Fruit fly (Drosophila melanogaster) whole organism, embryonic: ENCODE results near the gene CG6843.

ENCODE experiments used
- BtbVII ChIP-seq: fragments of 200-800 bp; sonication (Bioruptor generic); optimal IDR thresholded peaks from 3 replicates; lab custom pipeline; 2017; ENCODE audit warnings: missing biosample characterization, mild to moderate bottlenecking, missing genetic modification characterization
- CG10979 ChIP-seq: fragments of 200-800 bp; sonication (Bioruptor generic); optimal IDR thresholded peaks from 2 replicates; lab custom pipeline; 2018; ENCODE audit warnings: missing biosample characterization, mild to moderate bottlenecking, missing genetic modification characterization, moderate library complexity
- CG11696 ChIP-seq: fragments of 200-800 bp; sonication (Bioruptor generic); IDR thresholded peaks from 2 replicates; pipeline ENCODE4 v1.3.6; 2022; ENCODE audit warnings: missing biosample characterization, missing genetic modification characterization
- CG12104 ChIP-seq: fragments of 200-800 bp; sonication (Bioruptor generic); optimal IDR thresholded peaks from 3 replicates; lab custom pipeline; 2016; ENCODE audit warnings: missing biosample characterization, missing genetic modification characterization
- CG12391 ChIP-seq: fragments of 200-800 bp; sonication (Bioruptor generic); optimal IDR thresholded peaks from 3 replicates; lab custom pipeline; 2018; ENCODE audit warnings: missing biosample characterization, mild to moderate bottlenecking, missing genetic modification characterization, moderate library complexity
- CG13775 ChIP-seq: fragments of 200-800 bp; sonication (Bioruptor generic); optimal IDR thresholded peaks from 3 replicates; lab custom pipeline; 2017; ENCODE audit warnings: missing biosample characterization, mild to moderate bottlenecking, missing genetic modification characterization
- CG14050 ChIP-seq: fragments of 200-800 bp; sonication (Bioruptor generic); IDR thresholded peaks from 3 replicates; pipeline ENCODE4 v1.3.6; 2022; ENCODE audit warnings: missing biosample characterization, missing genetic modification characterization
- CG14441 ChIP-seq: fragments of 200-800 bp; sonication (Bioruptor generic); IDR thresholded peaks from 2 replicates; pipeline ENCODE4 v1.3.6; 2022; ENCODE audit warnings: missing biosample characterization, missing genetic modification characterization
- CG15696 ChIP-seq: fragments of 200-800 bp; sonication (Bioruptor generic); optimal IDR thresholded peaks from 2 replicates; lab custom pipeline; 2019; ENCODE audit warnings: missing biosample characterization, mild to moderate bottlenecking, missing genetic modification characterization, moderate library complexity
- CG1647 ChIP-seq: fragments of 200-800 bp; sonication (Bioruptor generic); optimal IDR thresholded peaks from 3 replicates; lab custom pipeline; 2016; ENCODE audit warnings: missing biosample characterization, missing genetic modification characterization
- CG17361 ChIP-seq: fragments of 200-800 bp; sonication (Bioruptor generic); IDR thresholded peaks from 3 replicates; pipeline ENCODE4 v1.3.6; 2022; ENCODE audit warnings: missing biosample characterization, missing genetic modification characterization
- CG17568 ChIP-seq: fragments of 200-800 bp; sonication (Bioruptor generic); optimal IDR thresholded peaks from 2 replicates; lab custom pipeline; 2018; ENCODE audit warnings: missing biosample characterization, mild to moderate bottlenecking, missing genetic modification characterization, moderate library complexity
- CG17612 ChIP-seq: fragments of 200-800 bp; sonication (Bioruptor generic); IDR thresholded peaks from 2 replicates; pipeline ENCODE4 v1.3.6; 2022; ENCODE audit warnings: missing biosample characterization, missing genetic modification characterization
- CG17802 ChIP-seq: fragments of 200-800 bp; sonication (Bioruptor generic); optimal IDR thresholded peaks from 2 replicates; lab custom pipeline; 2018; ENCODE audit warnings: missing biosample characterization, mild to moderate bottlenecking, missing genetic modification characterization, moderate library complexity
- CG18262 ChIP-seq: fragments of 200-800 bp; optimal IDR thresholded peaks from 3 replicates; lab custom pipeline; 2019; ENCODE audit warnings: missing biosample characterization, mild to moderate bottlenecking, missing genetic modification characterization, moderate library complexity
- CG33557 ChIP-seq: fragments of 200-800 bp; sonication (Bioruptor generic); optimal IDR thresholded peaks from 2 replicates; lab custom pipeline; 2019; ENCODE audit warnings: missing biosample characterization, mild to moderate bottlenecking, missing genetic modification characterization, moderate library complexity
- CG3995 ChIP-seq: fragments of 200-800 bp; sonication (Bioruptor generic); optimal IDR thresholded peaks from 3 replicates; lab custom pipeline; 2016; ENCODE audit warnings: missing biosample characterization, missing genetic modification characterization
- CG4282 ChIP-seq: fragments of 200-800 bp; sonication (Bioruptor generic); optimal IDR thresholded peaks from 2 replicates; lab custom pipeline; 2016; ENCODE audit warnings: missing biosample characterization, missing genetic modification characterization
- CG4404 ChIP-seq: fragments of 200-800 bp; sonication (Bioruptor generic); IDR thresholded peaks from 2 replicates; pipeline ENCODE4 v1.3.6; 2022; ENCODE audit warnings: missing biosample characterization, missing genetic modification characterization
- CG4730 ChIP-seq: fragments of 200-800 bp; sonication (Bioruptor generic); IDR thresholded peaks from 2 replicates; pipeline ENCODE4 v1.3.6; 2022; ENCODE audit warnings: missing biosample characterization, missing genetic modification characterization
- CG4854 ChIP-seq: fragments of 200-800 bp; sonication (Bioruptor generic); optimal IDR thresholded peaks from 2 replicates; lab custom pipeline; 2016; ENCODE audit warnings: missing biosample characterization, missing genetic modification characterization, inconsistent platforms
- CG6791 ChIP-seq: fragments of 200-800 bp; sonication (Bioruptor generic); IDR thresholded peaks from 3 replicates; pipeline ENCODE4 v1.3.6; 2022; ENCODE audit warnings: missing biosample characterization, missing genetic modification characterization; ENCODE audit not compliant: partially characterized antibody
- CG7839 ChIP-seq: fragments of 200-800 bp; sonication (Bioruptor generic); optimal IDR thresholded peaks from 3 replicates; lab custom pipeline; 2018; ENCODE audit warnings: missing biosample characterization, mild to moderate bottlenecking, missing genetic modification characterization, moderate library complexity
- CTCF ChIP-seq: fragments of 200-800 bp; sonication (Bioruptor generic); optimal IDR thresholded peaks from 2 replicates; lab custom pipeline; 2017; ENCODE audit warnings: missing biosample characterization, mild to moderate bottlenecking, missing genetic modification characterization, moderate library complexity
- Camta ChIP-seq: fragments of 200-800 bp; sonication (Bioruptor generic); optimal IDR thresholded peaks from 2 replicates; lab custom pipeline; 2016; ENCODE audit warnings: missing biosample characterization, missing genetic modification characterization
- Drgx ChIP-seq: fragments of 200-800 bp; sonication (Bioruptor generic); IDR thresholded peaks from 2 replicates; pipeline ENCODE4 v1.3.6; 2022; ENCODE audit warnings: missing biosample characterization, missing genetic modification characterization
- Elba2 ChIP-seq: fragments of 200-800 bp; sonication (Bioruptor generic); optimal IDR thresholded peaks from 3 replicates; lab custom pipeline; 2016; ENCODE audit warnings: missing biosample characterization, missing genetic modification characterization
- Ets97D ChIP-seq: fragments of 200-800 bp; sonication (Bioruptor generic); optimal IDR thresholded peaks from 3 replicates; lab custom pipeline; 2016; ENCODE audit warnings: missing biosample characterization, missing genetic modification characterization
- Hey ChIP-seq: fragments of 200-800 bp; sonication (Bioruptor generic); optimal IDR thresholded peaks from 3 replicates; lab custom pipeline; 2018; ENCODE audit warnings: missing biosample characterization, mild to moderate bottlenecking, missing genetic modification characterization
- Hr78 ChIP-seq, 2 experiments: fragments of 200-800 bp in 1 of 2; fragments of >200 bp in 1 of 2; sonication (Bioruptor generic) in 1 of 2; optimal IDR thresholded peaks; 2 replicates each; lab custom pipeline; 2017 to 2019; ENCODE audit warnings: missing biosample characterization in 2 of 2, missing genetic modification characterization in 2 of 2, mild to moderate bottlenecking in 1 of 2, moderate library complexity in 1 of 2
- Nf-YB ChIP-seq: fragments of 200-800 bp; sonication (Bioruptor generic); optimal IDR thresholded peaks from 3 replicates; lab custom pipeline; 2019; ENCODE audit warnings: missing biosample characterization, mild to moderate bottlenecking, missing genetic modification characterization, moderate library complexity
- Nf-YC ChIP-seq: fragments of 200-800 bp; optimal IDR thresholded peaks from 3 replicates; lab custom pipeline; 2019; ENCODE audit warnings: missing biosample characterization, mild to moderate bottlenecking, missing genetic modification characterization, moderate library complexity
- Optix ChIP-seq: fragments of 200-800 bp; sonication (Bioruptor generic); IDR thresholded peaks from 3 replicates; pipeline ENCODE4 v1.3.6; 2022; ENCODE audit warnings: missing biosample characterization, missing genetic modification characterization
- Ssrp ChIP-seq: fragments of 200-800 bp; sonication (Bioruptor generic); optimal IDR thresholded peaks from 2 replicates; lab custom pipeline; 2018; ENCODE audit warnings: missing biosample characterization, mild to moderate bottlenecking, missing genetic modification characterization, moderate library complexity
- Vsx1 ChIP-seq: fragments of 200-800 bp; sonication (Bioruptor generic); optimal IDR thresholded peaks from 2 replicates; lab custom pipeline; 2017; ENCODE audit warnings: missing biosample characterization, mild to moderate bottlenecking, missing genetic modification characterization, missing genetic modification reagents
- ase ChIP-seq: fragments of 200-800 bp; sonication (Bioruptor generic); IDR thresholded peaks from 3 replicates; pipeline ENCODE4 v1.3.6; 2022; ENCODE audit warnings: missing biosample characterization, missing genetic modification characterization
- ci ChIP-seq: fragments of 200-800 bp; sonication (Bioruptor generic); IDR thresholded peaks from 3 replicates; pipeline ENCODE4 v1.3.6; 2022; ENCODE audit warnings: missing biosample characterization, missing genetic modification characterization
- danr ChIP-seq: fragments of 200-800 bp; sonication (Bioruptor generic); IDR thresholded peaks from 2 replicates; pipeline ENCODE4 v1.3.6; 2022; ENCODE audit warnings: missing biosample characterization, missing genetic modification characterization
- dm ChIP-seq: fragments of 200-800 bp; sonication (Bioruptor generic); optimal IDR thresholded peaks from 3 replicates; lab custom pipeline; 2016; ENCODE audit warnings: missing biosample characterization, missing genetic modification characterization
- eyg ChIP-seq: fragments of 200-800 bp; sonication (Bioruptor generic); optimal IDR thresholded peaks from 3 replicates; lab custom pipeline; 2016; ENCODE audit warnings: missing biosample characterization, missing genetic modification characterization
- fu2 ChIP-seq: fragments of 200-800 bp; sonication (Bioruptor generic); optimal IDR thresholded peaks from 2 replicates; lab custom pipeline; 2016; ENCODE audit warnings: missing biosample characterization, missing genetic modification characterization
- grau ChIP-seq: fragments of 200-800 bp; optimal IDR thresholded peaks from 3 replicates; lab custom pipeline; 2019; ENCODE audit warnings: missing biosample characterization, mild to moderate bottlenecking, missing genetic modification characterization, moderate library complexity
- hb ChIP-seq: fragments of 200-800 bp; sonication (Bioruptor generic); IDR thresholded peaks from 3 replicates; pipeline ENCODE4 v1.3.6; 2022; ENCODE audit warnings: missing biosample characterization, missing genetic modification characterization; ENCODE audit not compliant: partially characterized antibody
- hth ChIP-seq: fragments of >200 bp; optimal IDR thresholded peaks from 2 replicates; lab custom pipeline; 2017; ENCODE audit warnings: inconsistent platforms
- ind ChIP-seq: fragments of 200-800 bp; sonication (Bioruptor generic); optimal IDR thresholded peaks from 3 replicates; lab custom pipeline; 2016; ENCODE audit warnings: missing biosample characterization, missing genetic modification characterization
- inv ChIP-seq: fragments of 200-800 bp; sonication (Bioruptor generic); IDR thresholded peaks from 2 replicates; pipeline ENCODE4 v1.3.6; 2022; ENCODE audit warnings: missing biosample characterization, missing genetic modification characterization; ENCODE audit not compliant: partially characterized antibody
- phol ChIP-seq: fragments of 200-800 bp; sonication (Bioruptor generic); optimal IDR thresholded peaks from 3 replicates; lab custom pipeline; 2018; ENCODE audit warnings: missing biosample characterization, mild to moderate bottlenecking, missing genetic modification characterization, moderate library complexity
- sens ChIP-seq: fragments of 200-800 bp; sonication (Bioruptor generic); peaks from one replicate; lab custom pipeline; 2016; ENCODE audit warnings: missing biosample characterization, missing genetic modification characterization
- so ChIP-seq: fragments of 200-800 bp; sonication (Bioruptor generic); IDR thresholded peaks from 3 replicates; pipeline ENCODE4 v1.3.6; 2022; ENCODE audit warnings: missing biosample characterization, missing genetic modification characterization
- trh ChIP-seq: fragments of 200-800 bp; sonication (Bioruptor generic); optimal IDR thresholded peaks from 2 replicates; lab custom pipeline; 2016; ENCODE audit warnings: missing biosample characterization, missing genetic modification characterization
- z ChIP-seq: fragments of 200-800 bp; sonication (Bioruptor generic); IDR thresholded peaks from 3 replicates; pipeline ENCODE4 v1.3.6; 2022; ENCODE audit warnings: missing biosample characterization, missing genetic modification characterization
- zfh2 ChIP-seq: fragments of 200-800 bp; sonication (Bioruptor generic); optimal IDR thresholded peaks from 2 replicates; lab custom pipeline; 2016; ENCODE audit warnings: missing biosample characterization, missing genetic modification characterization

The CG6843 gene

DNA sequence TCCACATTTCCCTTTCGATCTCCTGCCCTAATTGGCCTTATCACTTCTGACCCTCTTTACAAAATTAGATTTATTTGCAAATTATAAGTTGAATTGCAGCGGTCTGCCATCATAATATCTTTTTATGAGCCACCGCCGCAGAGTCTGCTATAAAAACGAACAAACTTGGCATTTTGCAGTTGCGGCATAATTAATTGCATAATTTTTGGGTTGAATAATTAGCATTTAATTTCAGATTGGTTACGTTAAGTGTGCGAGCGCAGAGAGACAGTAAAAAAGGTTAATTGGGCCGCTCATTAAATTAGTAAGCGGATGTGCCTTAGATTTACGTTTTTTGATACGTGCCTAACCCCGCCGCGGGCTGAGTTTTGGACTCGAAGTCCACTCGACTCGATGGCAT, 47.7 kb downstream of the CG6843 start (continued):
- peak; percentile 47; the same call in 1 of the 3 replicates for TF ChIP-seq z (GFP tag; lab: Robert Waterston, UW)
- no peak for TF ChIP-seq BtbVII (GFP tag; lab: Kevin White, UChicago)
- no peak for TF ChIP-seq CG6791 (GFP tag; lab: Robert Waterston, UW)
- TF ChIP-seq Elba2 (GFP tag; lab: Kevin White, UChicago) = no peak
- TF ChIP-seq Vsx1 = peak; percentile 50
- TF ChIP-seq Hr78 (GFP tag; optimal IDR thresholded peaks at IDR 0.05; lab: Kevin White, UChicago) = peak in 1 of 2 experiments; percentile 24
- TF ChIP-seq CG17568 = no peak
- TF ChIP-seq Nf-YB (GFP tag; lab: Kevin White, UChicago) = no peak
- no peak for TF ChIP-seq hb (GFP tag; lab: Robert Waterston, UW)
- peak; percentile 13 for TF ChIP-seq CTCF (GFP tag; lab: Kevin White, UChicago)
- no peak for TF ChIP-seq Ssrp (tag; lab: Kevin White, UChicago)
- no peak for TF ChIP-seq Nf-YC (tag; lab: Kevin White, UChicago)
- TF ChIP-seq ci (GFP tag; lab: Robert Waterston, UW) = no peak
- no peak for TF ChIP-seq hth (lab: Kevin White, UChicago)

DNA sequence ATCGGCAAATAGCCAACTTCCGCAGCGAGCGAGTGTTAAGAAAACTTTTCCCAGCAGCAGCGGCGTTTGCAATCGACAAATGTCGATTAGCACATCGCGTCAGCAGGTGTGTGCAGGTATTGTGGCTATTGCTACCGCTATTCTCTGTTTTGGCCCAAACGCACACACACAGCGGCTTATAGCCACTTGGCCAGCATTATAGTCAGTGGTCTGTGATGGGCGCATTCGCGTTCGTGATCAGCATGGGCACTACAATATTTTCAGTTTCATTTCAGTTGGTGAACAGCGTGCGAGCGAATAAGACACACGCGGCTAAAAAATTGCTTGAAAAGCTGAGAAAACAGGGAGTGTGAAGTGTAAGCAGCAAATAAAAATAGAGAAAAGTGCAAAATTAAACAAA, 49.0 kb downstream of the CG6843 start, which contains the start of gene CG6836:
CG6836 (plus strand) TSS at position 271 of the 400 bp plus-strand sequence.
- TF ChIP-seq CG14441 = 0 out of 2 replicates have a peak, but pooled peaks have one; percentile 38
- no peak for TF ChIP-seq CG7839 (tag; lab: Kevin White, UChicago)
- no peak for TF ChIP-seq inv (GFP tag; lab: Robert Waterston, UW)
- no peak for TF ChIP-seq dm (GFP tag; lab: Kevin White, UChicago)
- no peak for TF ChIP-seq CG17802 (tag; lab: Kevin White, UChicago)
- TF ChIP-seq CG4854 (GFP tag; lab: Kevin White, UChicago) = no peak
- no peak for TF ChIP-seq zfh2 (GFP tag; lab: Kevin White, UChicago)
- no peak for TF ChIP-seq CG17612
- TF ChIP-seq CG13775 (GFP tag; lab: Kevin White, UChicago) = no peak
- TF ChIP-seq CG15696 (tag; lab: Kevin White, UChicago) = no peak
- no peak for TF ChIP-seq grau (tag; lab: Kevin White, UChicago)
- no peak for TF ChIP-seq CG33557 (GFP tag; lab: Kevin White, UChicago)
- TF ChIP-seq CG4282 = no peak
- no peak for TF ChIP-seq phol (tag; lab: Kevin White, UChicago)
- TF ChIP-seq CG11696 (GFP tag; lab: Robert Waterston, UW) = no peak
- TF ChIP-seq CG17361 = no peak
- TF ChIP-seq CG10979 (tag; lab: Kevin White, UChicago) = no peak
- no peak for TF ChIP-seq CG14050
- no peak for TF ChIP-seq danr
- no peak for TF ChIP-seq trh (GFP tag; lab: Kevin White, UChicago)
- TF ChIP-seq ase (GFP tag; lab: Robert Waterston, UW) = no peak
- no peak for TF ChIP-seq Drgx
- no peak for TF ChIP-seq CG12391 (tag; lab: Kevin White, UChicago)
- no peak for TF ChIP-seq CG4404
- no peak for TF ChIP-seq Hey
- no peak for TF ChIP-seq CG17568
- TF ChIP-seq Ets97D = no peak
- no peak for TF ChIP-seq ind
- no peak for TF ChIP-seq fu2
- no peak for TF ChIP-seq CG3995 (GFP tag; lab: Kevin White, UChicago)
- TF ChIP-seq eyg (GFP tag; lab: Kevin White, UChicago) = no peak
- no peak for TF ChIP-seq Camta (GFP tag; lab: Kevin White, UChicago)
- TF ChIP-seq Optix (GFP tag; lab: Robert Waterston, UW) = no peak
- no peak for TF ChIP-seq CG18262 (tag; lab: Kevin White, UChicago)
- no peak for TF ChIP-seq so (GFP tag; lab: Robert Waterston, UW)
- TF ChIP-seq CG4730 (GFP tag; lab: Robert Waterston, UW) = no peak
- no peak for TF ChIP-seq CG1647 (GFP tag; lab: Kevin White, UChicago)
- peak; percentile 52 for TF ChIP-seq sens (GFP tag; lab: Kevin White, UChicago)
- TF ChIP-seq CG12104 (GFP tag; lab: Kevin White, UChicago) = no peak
